Fruit fly (Drosophila melanogaster) whole organism, embryonic: ENCODE data around the gene CG14507.

Source experiments
- Adf1 ChIP-seq: fragments of 200-800 bp; sonication (Bioruptor generic); IDR thresholded peaks from 2 replicates; pipeline ENCODE4 v1.3.6; 2022; ENCODE audit warnings: missing biosample characterization, missing genetic modification characterization
- Antp ChIP-seq: fragments of 200-800 bp; sonication (Bioruptor generic); optimal IDR thresholded peaks from 3 replicates; lab custom pipeline; 2016; ENCODE audit warnings: missing biosample characterization, missing genetic modification characterization
- Awh ChIP-seq: fragments of 200-800 bp; sonication (Bioruptor generic); IDR thresholded peaks from 2 replicates; pipeline ENCODE4, ENCODE4 v1.3.6; 2022; ENCODE audit warnings: missing biosample characterization, missing genetic modification characterization
- CG11085 ChIP-seq: fragments of 200-800 bp; sonication (Bioruptor generic); IDR thresholded peaks from 2 replicates; pipeline ENCODE4 v1.3.6; 2022; ENCODE audit warnings: missing biosample characterization, missing genetic modification characterization
- CG11504 ChIP-seq: fragments of 200-800 bp; sonication (Bioruptor generic); optimal IDR thresholded peaks from 3 replicates; lab custom pipeline; 2019; ENCODE audit warnings: missing biosample characterization, mild to moderate bottlenecking, missing genetic modification characterization, moderate library complexity
- CG12299 ChIP-seq: fragments of 200-800 bp; sonication (Bioruptor generic); optimal IDR thresholded peaks from 2 replicates; lab custom pipeline; 2018; ENCODE audit warnings: missing biosample characterization, mild to moderate bottlenecking, missing genetic modification characterization
- CG13894 ChIP-seq: fragments of 200-800 bp; sonication (Bioruptor generic); optimal IDR thresholded peaks from 3 replicates; lab custom pipeline; 2018; ENCODE audit warnings: missing biosample characterization, mild to moderate bottlenecking, missing genetic modification characterization, moderate library complexity
- CG14860 ChIP-seq: fragments of 200-800 bp; sonication (Bioruptor generic); IDR thresholded peaks from 3 replicates; pipeline ENCODE4 v1.3.6; 2022; ENCODE audit warnings: missing biosample characterization, missing genetic modification characterization; ENCODE audit not compliant: partially characterized antibody
- CG1602 ChIP-seq: fragments of 200-800 bp; sonication (Bioruptor generic); optimal IDR thresholded peaks from 3 replicates; lab custom pipeline; 2016; ENCODE audit warnings: missing biosample characterization, missing genetic modification characterization
- CG17359 ChIP-seq: fragments of 200-800 bp; sonication (Bioruptor generic); optimal IDR thresholded peaks from 3 replicates; lab custom pipeline; 2018; ENCODE audit warnings: missing biosample characterization, mild to moderate bottlenecking, missing genetic modification characterization, moderate library complexity
- CG2199 ChIP-seq: fragments of 200-800 bp; sonication (Bioruptor generic); IDR thresholded peaks from 3 replicates; pipeline ENCODE4 v1.3.6; 2022; ENCODE audit warnings: missing biosample characterization, missing genetic modification characterization
- CG32767 ChIP-seq: fragments of 200-800 bp; sonication (Bioruptor generic); IDR thresholded peaks from 2 replicates; pipeline ENCODE4 v1.3.6; 2022; ENCODE audit warnings: missing biosample characterization, missing genetic modification characterization
- CG43689 ChIP-seq: fragments of 200-800 bp; sonication (Bioruptor generic); IDR thresholded peaks from 2 replicates; pipeline ENCODE4 v1.3.6; 2022; ENCODE audit warnings: missing biosample characterization, missing genetic modification characterization
- CG4707 ChIP-seq: fragments of 200-800 bp; sonication (Bioruptor generic); optimal IDR thresholded peaks from 2 replicates; lab custom pipeline; 2018; ENCODE audit warnings: missing biosample characterization, mild to moderate bottlenecking, missing genetic modification characterization, moderate library complexity
- CG4820 ChIP-seq: fragments of 200-800 bp; sonication (Bioruptor generic); optimal IDR thresholded peaks from 3 replicates; lab custom pipeline; 2016; ENCODE audit warnings: missing biosample characterization, missing genetic modification characterization
- CG8281 ChIP-seq: fragments of 200-800 bp; sonication (Bioruptor generic); optimal IDR thresholded peaks from 2 replicates; lab custom pipeline; 2018; ENCODE audit warnings: missing biosample characterization, mild to moderate bottlenecking, missing genetic modification characterization, moderate library complexity
- CG8944 ChIP-seq: fragments of 200-800 bp; sonication (Bioruptor generic); optimal IDR thresholded peaks from 3 replicates; lab custom pipeline; 2016; ENCODE audit warnings: missing biosample characterization, missing genetic modification characterization
- CG9727 ChIP-seq: fragments of 200-800 bp; sonication (Bioruptor generic); optimal IDR thresholded peaks from 3 replicates; lab custom pipeline; 2017; ENCODE audit warnings: missing biosample characterization, mild to moderate bottlenecking, missing genetic modification characterization
- CG9817 ChIP-seq: fragments of 200-800 bp; sonication (Bioruptor generic); optimal IDR thresholded peaks from 2 replicates; lab custom pipeline; 2018; ENCODE audit warnings: missing biosample characterization, mild to moderate bottlenecking, missing genetic modification characterization, moderate library complexity
- Dfd ChIP-seq, 2 experiments: fragments of >200 bp; optimal IDR thresholded peaks; 2 replicates each; lab custom pipeline; 2017; ENCODE audit warnings: missing biosample characterization in 2 of 2, missing genetic modification characterization in 2 of 2
- E2f1 ChIP-seq: fragments of 200-800 bp; sonication (Bioruptor generic); IDR thresholded peaks from 2 replicates; pipeline ENCODE4 v1.3.6; 2022; ENCODE audit warnings: missing biosample characterization, missing genetic modification characterization
- Gug ChIP-seq: fragments of 200-800 bp; sonication (Bioruptor generic); IDR thresholded peaks from 4 replicates; pipeline ENCODE4 v1.3.6; 2022; ENCODE audit warnings: missing biosample characterization, missing genetic modification characterization
- HLH3B ChIP-seq: fragments of 200-800 bp; sonication (Bioruptor generic); IDR thresholded peaks from 2 replicates; pipeline ENCODE4 v1.3.6; 2022; ENCODE audit warnings: missing biosample characterization, missing genetic modification characterization
- Hr3 ChIP-seq: fragments of 200-800 bp; sonication (Bioruptor generic); optimal IDR thresholded peaks from 3 replicates; lab custom pipeline; 2016; ENCODE audit warnings: missing biosample characterization, missing genetic modification characterization
- Hr39 ChIP-seq: fragments of >200 bp; optimal IDR thresholded peaks from 2 replicates; lab custom pipeline; 2017
- MESR4 ChIP-seq: fragments of 200-800 bp; sonication (Bioruptor generic); optimal IDR thresholded peaks from 2 replicates; lab custom pipeline; 2018; ENCODE audit warnings: missing biosample characterization, mild to moderate bottlenecking, missing genetic modification characterization, moderate library complexity
- NfI ChIP-seq: fragments of 200-800 bp; sonication (Bioruptor generic); optimal IDR thresholded peaks from 3 replicates; lab custom pipeline; 2018; ENCODE audit warnings: missing biosample characterization, mild to moderate bottlenecking, missing genetic modification characterization, moderate library complexity
- Six4 ChIP-seq: fragments of 200-800 bp; sonication (Bioruptor generic); optimal IDR thresholded peaks from 2 replicates; lab custom pipeline; 2016; ENCODE audit warnings: missing biosample characterization, missing genetic modification characterization
- Ssrp ChIP-seq: fragments of 200-800 bp; sonication (Bioruptor generic); optimal IDR thresholded peaks from 2 replicates; lab custom pipeline; 2018; ENCODE audit warnings: missing biosample characterization, mild to moderate bottlenecking, missing genetic modification characterization, moderate library complexity
- Xrp1 ChIP-seq: fragments of 200-800 bp; sonication (Bioruptor generic); IDR thresholded peaks from 2 replicates; pipeline ENCODE4 v1.3.6; 2022; ENCODE audit warnings: missing biosample characterization, missing genetic modification characterization
- ash1 ChIP-seq: fragments of 200-800 bp; sonication (Bioruptor generic); optimal IDR thresholded peaks from 2 replicates; lab custom pipeline; 2018; ENCODE audit warnings: missing biosample characterization, mild to moderate bottlenecking, missing genetic modification characterization
- bcd ChIP-seq: fragments of 200-800 bp; sonication (Bioruptor generic); optimal IDR thresholded peaks from 2 replicates; lab custom pipeline; 2017; ENCODE audit warnings: missing biosample characterization, mild to moderate bottlenecking, missing genetic modification characterization
- cas ChIP-seq: fragments of 200-800 bp; sonication (Bioruptor generic); IDR thresholded peaks from 2 replicates; pipeline ENCODE4 v1.3.6; 2022; ENCODE audit warnings: missing biosample characterization, missing genetic modification characterization
- crp ChIP-seq, 2 experiments: fragments of 200-800 bp; sonication (Bioruptor generic); optimal IDR thresholded peaks; 2 replicates in 1 of 2; 3 replicates in 1 of 2; lab custom pipeline; 2017; ENCODE audit warnings: missing biosample characterization in 2 of 2, missing genetic modification characterization in 2 of 2, mild to moderate bottlenecking in 1 of 2, moderate library complexity in 1 of 2
- disco-r ChIP-seq: fragments of 200-800 bp; sonication (Bioruptor generic); optimal IDR thresholded peaks from 2 replicates; lab custom pipeline; 2016; ENCODE audit warnings: missing biosample characterization, missing genetic modification characterization
- gce ChIP-seq: fragments of 200-800 bp; sonication (Bioruptor generic); IDR thresholded peaks from 3 replicates; pipeline ENCODE4 v1.3.6; 2022; ENCODE audit warnings: missing biosample characterization, missing genetic modification characterization
- her ChIP-seq: fragments of 200-800 bp; sonication (Bioruptor generic); optimal IDR thresholded peaks from 2 replicates; lab custom pipeline; 2016; ENCODE audit warnings: missing biosample characterization, missing genetic modification characterization
- ind ChIP-seq: fragments of 200-800 bp; sonication (Bioruptor generic); optimal IDR thresholded peaks from 3 replicates; lab custom pipeline; 2016; ENCODE audit warnings: missing biosample characterization, missing genetic modification characterization
- kah ChIP-seq: fragments of 200-800 bp; sonication (Bioruptor generic); optimal IDR thresholded peaks from 2 replicates; lab custom pipeline; 2018; ENCODE audit warnings: missing biosample characterization, mild to moderate bottlenecking, missing genetic modification characterization
- klu ChIP-seq: fragments of 200-800 bp; sonication (Bioruptor generic); IDR thresholded peaks from 2 replicates; pipeline ENCODE4 v1.3.6; 2022; ENCODE audit warnings: missing biosample characterization, missing genetic modification characterization
- kni ChIP-seq: fragments of 200-800 bp; sonication (Bioruptor generic); optimal IDR thresholded peaks from 3 replicates; lab custom pipeline; 2017; ENCODE audit warnings: mild to moderate bottlenecking, missing biosample characterization, missing genetic modification reagents, missing genetic modification characterization
- lov ChIP-seq, 2 experiments: fragments of 200-800 bp in 1 of 2; fragments of >200 bp in 1 of 2; sonication (Bioruptor generic) in 1 of 2; IDR thresholded peaks in 1 of 2; optimal IDR thresholded peaks in 1 of 2; 2 replicates in 1 of 2; 3 replicates in 1 of 2; pipeline versions ENCODE4 v1.3.6 to Lab custom; 2017 to 2022; ENCODE audit warnings: missing biosample characterization in 1 of 2, missing genetic modification characterization in 1 of 2
- nmo ChIP-seq: fragments of 200-800 bp; sonication (Bioruptor generic); optimal IDR thresholded peaks from 2 replicates; lab custom pipeline; 2018; ENCODE audit warnings: missing biosample characterization, mild to moderate bottlenecking, missing genetic modification characterization, moderate library complexity
- row ChIP-seq: fragments of 200-800 bp; sonication (Bioruptor generic); IDR thresholded peaks from 3 replicates; pipeline ENCODE4 v1.3.6; 2022; ENCODE audit warnings: missing biosample characterization, missing genetic modification characterization
- salm ChIP-seq: fragments of 200-800 bp; sonication (Bioruptor generic); optimal IDR thresholded peaks from 2 replicates; lab custom pipeline; 2018; ENCODE audit warnings: missing biosample characterization, mild to moderate bottlenecking, missing genetic modification characterization
- schlank ChIP-seq: fragments of 200-800 bp; sonication (Bioruptor generic); optimal IDR thresholded peaks from 2 replicates; lab custom pipeline; 2018; ENCODE audit warnings: missing biosample characterization, mild to moderate bottlenecking, missing genetic modification characterization
- stc ChIP-seq: fragments of 200-800 bp; sonication (Bioruptor generic); IDR thresholded peaks from 2 replicates; pipeline ENCODE4 v1.3.6; 2022; ENCODE audit warnings: missing biosample characterization, missing genetic modification characterization
- stwl ChIP-seq: fragments of 200-800 bp; sonication (Bioruptor generic); optimal IDR thresholded peaks from 3 replicates; lab custom pipeline; 2018; ENCODE audit warnings: missing biosample characterization, mild to moderate bottlenecking, missing genetic modification characterization, moderate library complexity
- tap ChIP-seq: fragments of 200-800 bp; optimal IDR thresholded peaks from 3 replicates; lab custom pipeline; 2019; ENCODE audit warnings: missing biosample characterization, mild to moderate bottlenecking, missing genetic modification characterization, moderate library complexity
- twi ChIP-seq: fragments of 200-800 bp; optimal IDR thresholded peaks from 2 replicates; lab custom pipeline; 2019; ENCODE audit warnings: missing biosample characterization, mild to moderate bottlenecking, missing genetic modification characterization, moderate library complexity
- usp ChIP-seq: fragments of >200 bp; optimal IDR thresholded peaks from 2 replicates; lab custom pipeline; 2017; ENCODE audit warnings: missing biosample characterization, missing genetic modification characterization

Gene CG14507

dm6 chr3R:29207996-29208395 lies 19.5 kb downstream of the CG14507 start (continued):
- TF ChIP-seq kni (GFP tag; lab: Kevin White, UChicago) (no peak), Gug (GFP tag; lab: Robert Waterston, UW) (no peak; the same call in 3 of the 4 replicates), CG17359 (peak; percentile 83), Xrp1 (GFP tag; lab: Robert Waterston, UW) (peak; percentile 75), NfI (GFP tag; lab: Kevin White, UChicago) (peak; percentile 61), nmo (GFP tag; lab: Kevin White, UChicago) (peak; percentile 76), gce (peak; percentile 58; the same call in 1 of the 3 replicates), CG8281 (tag; lab: Kevin White, UChicago) (peak; percentile 39), MESR4 (GFP tag; lab: Kevin White, UChicago) (no peak), CG32767 (0 out of 2 replicates have a peak, but pooled peaks have one; percentile 40), stc (GFP tag; lab: Robert Waterston, UW) (peak; percentile 71), Adf1 (no peak), CG9727 (GFP tag; lab: Kevin White, UChicago) (peak; percentile 30), schlank (no peak), row (GFP tag; lab: Robert Waterston, UW) (peak; percentile 69), CG9817 (peak; percentile 24), Hr3 (peak; percentile 67), CG4820 (GFP tag; lab: Kevin White, UChicago) (peak; percentile 47), usp (GFP tag; lab: Kevin White, UChicago) (no peak), CG1602 (GFP tag; lab: Kevin White, UChicago) (peak; percentile 40), CG12299 (tag; lab: Kevin White, UChicago) (peak; percentile 25), Antp (GFP tag; lab: Kevin White, UChicago) (no peak), ind (GFP tag; lab: Kevin White, UChicago) (peak; percentile 71), Dfd (GFP tag; optimal IDR thresholded peaks at IDR 0.05; lab: Kevin White, UChicago) (no peak), cas (GFP tag; lab: Robert Waterston, UW) (no peak), Hr39 (no peak), disco-r (GFP tag; lab: Kevin White, UChicago) (no peak), lov (optimal IDR thresholded peaks at IDR 0.05; lab: Kevin White, UChicago) (no peak), lov (GFP tag; IDR thresholded peaks at IDR 0.05; lab: Robert Waterston, UW) (peak; percentile 76; the same call in 2 of the 3 replicates), twi (tag; lab: Kevin White, UChicago) (peak; percentile 25), tap (tag; lab: Kevin White, UChicago) (peak; percentile 76), CG4707 (GFP tag; lab: Kevin White, UChicago) (peak; percentile 71), crp (GFP tag; optimal IDR thresholded peaks at IDR 0.05; lab: Kevin White, UChicago) (no peak), bcd (GFP tag; lab: Kevin White, UChicago) (peak; percentile 62), CG14860 (no peak), CG43689 (GFP tag; lab: Robert Waterston, UW) (peak; percentile 61), CG11504 (tag; lab: Kevin White, UChicago) (peak; percentile 88), CG2199 (GFP tag; lab: Robert Waterston, UW) (no peak), klu (GFP tag; lab: Robert Waterston, UW) (no peak), salm (tag; lab: Kevin White, UChicago) (peak; percentile 40), Awh (GFP tag; lab: Robert Waterston, UW) (peak; percentile 68), ash1 (GFP tag; lab: Kevin White, UChicago) (no peak), Six4 (GFP tag; lab: Kevin White, UChicago) (peak; percentile 35), Ssrp (tag; lab: Kevin White, UChicago) (peak; percentile 65), CG13894 (tag; lab: Kevin White, UChicago) (no peak), CG8944 (GFP tag; lab: Kevin White, UChicago) (no peak), CG11085 (no peak), kah (GFP tag; lab: Kevin White, UChicago) (peak; percentile 42), her (GFP tag; lab: Kevin White, UChicago) (no peak), stwl (peak; percentile 4), HLH3B (peak; percentile 70), E2f1 (0 out of 2 replicates have a peak, but pooled peaks have one; percentile 42)
